Worm (Caenorhabditis elegans): ENCODE measurements around the gene tir-1.

DNA sequence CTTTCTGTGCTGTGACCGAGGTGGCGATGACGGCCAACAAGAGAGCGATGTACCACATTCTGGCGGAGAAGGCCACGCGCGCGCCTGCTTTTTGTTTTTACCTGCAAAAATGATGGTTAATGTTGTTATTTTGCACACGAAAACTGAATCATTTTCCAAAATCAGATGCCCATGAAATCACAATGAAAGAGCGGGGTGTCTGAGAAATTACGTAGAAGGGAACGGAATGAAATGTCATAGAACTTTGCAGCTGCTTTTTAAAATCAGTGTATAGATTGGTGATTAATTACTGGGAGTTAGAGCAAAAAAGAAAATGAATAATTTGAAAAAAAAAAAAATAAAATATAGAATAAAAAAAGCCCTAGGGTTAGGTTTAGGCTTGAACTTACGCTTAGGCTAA is 34.4 kb upstream of the tir-1 start, which contains the start of gene npl-10:
- TF ChIP-seq ceh-83 (GFP tag; optimal IDR thresholded peaks at IDR 0.05) (no peak), lin-32 (GFP tag; optimal IDR thresholded peaks at IDR 0.05) (no peak), lsy-2 (tag; optimal IDR thresholded peaks at IDR 0.05) (no peak), ceh-39 (tag; optimal IDR thresholded peaks at IDR 0.05) (no peak), mep-1 (tag; optimal IDR thresholded peaks at IDR 0.05) (no peak), nhr-12 (tag; optimal IDR thresholded peaks at IDR 0.05) (no peak), elt-1 (tag; optimal IDR thresholded peaks at IDR 0.05; ENCODE audit: borderline replicate concordance, insufficient read depth) (no peak)

Data from whole organism, mixed stage, embryonic.